Worm (Caenorhabditis elegans): ENCODE measurements around the gene Y43F4A.4.

The Y43F4A.4 gene

ce11 chrIII:13216488-13217016, 28.8 kb upstream of the Y43F4A.4 start:
- TF ChIP-seq pes-1 (GFP tag; IDR thresholded peaks at IDR 0.05) (no peak), ama-1 (optimal IDR thresholded peaks at IDR 0.05) (no peak)

DNA sequence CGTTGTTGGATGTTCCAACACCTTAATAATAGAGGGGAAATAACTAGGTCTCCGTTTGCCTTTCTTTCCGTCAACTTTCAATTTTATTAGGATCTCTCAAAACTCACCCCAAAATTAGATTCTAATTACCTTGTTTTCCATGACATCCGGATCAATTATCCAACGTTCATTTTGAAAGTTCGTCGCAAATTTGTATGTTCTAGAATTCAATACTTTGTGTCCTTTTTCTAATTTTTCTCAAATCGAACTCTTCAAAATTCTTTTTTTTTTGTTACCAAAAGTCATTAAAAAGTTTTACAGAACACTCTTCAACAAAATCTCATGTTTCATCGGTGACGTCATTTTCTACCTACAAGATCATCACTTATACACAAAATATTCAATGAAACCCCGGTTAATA, 22.6 kb upstream of the Y43F4A.4 start, which contains the start of gene Y43F4A.1:
Gene Y43F4A.1, plus strand, starts transcription at position 301 of the 400 bp plus-strand sequence.
- TF ChIP-seq B0310.2 (tag; optimal IDR thresholded peaks at IDR 0.05) (no peak), ceh-13 (GFP tag; optimal IDR thresholded peaks at IDR 0.05) (no peak), pes-1 (GFP tag; IDR thresholded peaks at IDR 0.05) (no peak), sea-1 (GFP tag; conservative IDR thresholded peaks at IDR 0.05) (no peak), ama-1 (optimal IDR thresholded peaks at IDR 0.05) (no peak), hmg-4 (GFP tag; optimal IDR thresholded peaks at IDR 0.05) (no peak), hmbx-1 (tag; optimal IDR thresholded peaks at IDR 0.05) (no peak), tbx-37 (GFP tag; conservative IDR thresholded peaks at IDR 0.05) (no peak), flt-1 (GFP tag; IDR thresholded peaks at IDR 0.05) (no peak)

DNA sequence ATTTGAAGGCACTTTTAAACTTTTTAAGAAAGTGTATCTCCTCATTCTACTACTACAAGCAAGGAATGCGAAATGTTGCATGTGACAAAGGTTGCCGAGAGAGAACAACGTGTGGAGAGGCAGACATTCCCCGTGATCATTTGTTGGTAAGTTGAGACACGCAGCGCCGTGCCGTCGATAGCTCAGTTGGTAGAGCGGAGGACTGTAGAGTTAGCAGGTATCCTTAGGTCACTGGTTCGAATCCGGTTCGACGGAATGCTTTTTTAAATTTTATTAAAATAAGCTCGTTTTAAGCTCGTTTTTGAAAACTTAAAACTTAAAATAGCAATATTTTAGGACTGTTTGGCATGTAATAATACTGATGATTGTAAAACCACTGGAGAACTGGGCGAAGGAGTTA, 21.0 kb upstream of the Y43F4A.4 start:
- TF ChIP-seq hnd-1 (tag; optimal IDR thresholded peaks at IDR 0.05) (no peak), scrt-1 (GFP tag; IDR thresholded peaks at IDR 0.05) (peak; percentile 49; the same call in 1 of the 2 replicates), ama-1 (optimal IDR thresholded peaks at IDR 0.05) (no peak), pes-1 (GFP tag; IDR thresholded peaks at IDR 0.05) (peak; percentile 71), F13C5.2 (tag; optimal IDR thresholded peaks at IDR 0.05) (no peak), tbx-11 (GFP tag; IDR thresholded peaks at IDR 0.05) (peak; percentile 29; the same call in 1 of the 2 replicates), flt-1 (GFP tag; IDR thresholded peaks at IDR 0.05) (0 out of 2 replicates have a peak, but pooled peaks have one; percentile 55), ets-7 (tag; optimal IDR thresholded peaks at IDR 0.05) (no peak), sea-1 (GFP tag; conservative IDR thresholded peaks at IDR 0.05) (0 out of 2 replicates have a peak, but pooled peaks have one; percentile 64)

DNA sequence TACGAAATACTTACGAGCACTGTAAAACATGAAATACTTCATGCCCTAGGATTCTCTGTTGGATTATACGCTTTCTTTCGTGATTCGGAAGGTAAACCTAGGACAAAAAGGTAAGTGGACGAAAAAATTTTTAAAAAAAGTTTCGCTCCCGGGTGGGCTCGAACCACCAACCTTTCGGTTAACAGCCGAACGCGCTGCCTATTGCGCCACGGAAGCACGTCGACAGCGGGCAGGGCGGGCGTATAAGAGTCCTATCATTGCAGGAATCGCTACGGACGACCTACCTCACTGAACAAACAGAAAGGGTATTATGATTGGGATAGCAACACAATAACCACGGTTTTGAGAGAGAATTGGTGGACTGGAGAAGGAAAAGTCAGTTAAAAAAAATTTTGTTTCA, 20.4 kb upstream of the Y43F4A.4 start:
- peak; percentile 62 for TF ChIP-seq tbx-37 (GFP tag; conservative IDR thresholded peaks at IDR 0.05)
- peak; percentile 80 for TF ChIP-seq flt-1 (GFP tag; IDR thresholded peaks at IDR 0.05)
- TF ChIP-seq tbx-11 (GFP tag; IDR thresholded peaks at IDR 0.05), result peak; percentile 52; the same call in 1 of the 2 replicates
- peak; percentile 5 for TF ChIP-seq B0310.2 (tag; optimal IDR thresholded peaks at IDR 0.05)
- no peak for TF ChIP-seq aly-1 (tag; optimal IDR thresholded peaks at IDR 0.05)
- TF ChIP-seq pes-1 (GFP tag; IDR thresholded peaks at IDR 0.05), result peak; percentile 85
- TF ChIP-seq ets-7 (tag; optimal IDR thresholded peaks at IDR 0.05), result no peak
- peak; percentile 58; the same call in 1 of the 2 replicates for TF ChIP-seq sea-1 (GFP tag; conservative IDR thresholded peaks at IDR 0.05)
- TF ChIP-seq ama-1 (optimal IDR thresholded peaks at IDR 0.05), result no peak
- TF ChIP-seq scrt-1 (GFP tag; IDR thresholded peaks at IDR 0.05), result peak; percentile 85
- peak; percentile 31 for TF ChIP-seq ceh-13 (GFP tag; optimal IDR thresholded peaks at IDR 0.05)
- TF ChIP-seq hnd-1 (tag; optimal IDR thresholded peaks at IDR 0.05), result peak; percentile 16
- TF ChIP-seq hmbx-1 (tag; optimal IDR thresholded peaks at IDR 0.05), result no peak
- peak; percentile 74 for TF ChIP-seq F13C5.2 (tag; optimal IDR thresholded peaks at IDR 0.05)
- TF ChIP-seq ceh-36 (tag; optimal IDR thresholded peaks at IDR 0.05), result peak; percentile 44
- peak; percentile 65 for TF ChIP-seq hmg-4 (GFP tag; optimal IDR thresholded peaks at IDR 0.05)
- TF ChIP-seq tra-4 (tag; optimal IDR thresholded peaks at IDR 0.05), result no peak

- no peak for TF ChIP-seq sea-1 (GFP tag; conservative IDR thresholded peaks at IDR 0.05)
- TF ChIP-seq F13C5.2 (tag; optimal IDR thresholded peaks at IDR 0.05), result no peak
- TF ChIP-seq ceh-36 (tag; optimal IDR thresholded peaks at IDR 0.05), result no peak
- TF ChIP-seq pes-1 (GFP tag; IDR thresholded peaks at IDR 0.05), result no peak
- no peak for TF ChIP-seq ama-1 (optimal IDR thresholded peaks at IDR 0.05)
- no peak for TF ChIP-seq tbx-37 (GFP tag; conservative IDR thresholded peaks at IDR 0.05)
- TF ChIP-seq ets-7 (tag; optimal IDR thresholded peaks at IDR 0.05), result no peak
- TF ChIP-seq tbx-11 (GFP tag; IDR thresholded peaks at IDR 0.05), result no peak
Observed at ce11 chrIII:13246265-13246664, 884 bp downstream of the Y43F4A.4 start, which contains the start of gene anoh-1. Gene anoh-1 (plus strand): TSS chrIII:13246565.

ce11 chrIII:13254178-13254725, 8.9 kb downstream of the Y43F4A.4 start, which contains the start of gene F56A8.9:
Gene F56A8.9 (plus strand): TSS chrIII:13254675.
- TF ChIP-seq sea-1 (GFP tag; conservative IDR thresholded peaks at IDR 0.05) (no peak), hmbx-1 (tag; optimal IDR thresholded peaks at IDR 0.05) (no peak), hnd-1 (tag; optimal IDR thresholded peaks at IDR 0.05) (no peak), ceh-13 (GFP tag; optimal IDR thresholded peaks at IDR 0.05) (no peak), ets-7 (tag; optimal IDR thresholded peaks at IDR 0.05) (no peak), tra-4 (tag; optimal IDR thresholded peaks at IDR 0.05) (no peak), tbx-11 (GFP tag; IDR thresholded peaks at IDR 0.05) (no peak), aly-1 (tag; optimal IDR thresholded peaks at IDR 0.05) (no peak), tbx-37 (GFP tag; conservative IDR thresholded peaks at IDR 0.05) (no peak), ama-1 (optimal IDR thresholded peaks at IDR 0.05) (no peak), hmg-4 (GFP tag; optimal IDR thresholded peaks at IDR 0.05) (no peak), flt-1 (GFP tag; IDR thresholded peaks at IDR 0.05) (no peak)

DNA sequence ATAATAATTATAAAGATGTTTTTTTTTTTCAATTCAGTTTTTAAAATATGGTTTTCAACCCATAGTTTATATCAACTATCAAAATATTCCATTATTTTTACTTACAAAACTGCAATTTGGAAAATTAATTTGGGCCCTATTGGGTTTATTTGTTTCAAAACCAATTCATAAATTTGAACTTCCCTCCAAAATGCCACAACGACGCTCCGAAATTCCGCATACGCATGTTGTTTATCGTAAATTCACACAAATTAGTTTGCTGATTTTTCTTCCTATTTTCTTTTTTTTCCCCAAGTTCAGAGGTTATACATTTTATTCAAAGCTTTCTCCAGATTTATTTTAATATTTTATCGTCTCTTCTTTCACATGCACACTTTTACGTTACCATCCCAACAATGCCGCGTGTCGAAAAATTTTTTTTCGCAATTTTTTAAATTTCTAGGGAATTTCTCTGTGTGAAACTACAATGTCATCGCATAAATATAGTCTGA, 11.1 kb downstream of the Y43F4A.4 start, which contains the start of gene F56A8.3:
Gene F56A8.3, plus strand, starts transcription at position 441 of the 491 bp plus-strand sequence.
- TF ChIP-seq F13C5.2 (tag; optimal IDR thresholded peaks at IDR 0.05), result peak; percentile 39
- no peak for TF ChIP-seq B0310.2 (tag; optimal IDR thresholded peaks at IDR 0.05)
- TF ChIP-seq pes-1 (GFP tag; IDR thresholded peaks at IDR 0.05), result no peak
- TF ChIP-seq sea-1 (GFP tag; conservative IDR thresholded peaks at IDR 0.05), result no peak
- no peak for TF ChIP-seq ama-1 (optimal IDR thresholded peaks at IDR 0.05)

ce11 chrIII:13258163-13258562, 12.8 kb downstream of the Y43F4A.4 start:
- TF ChIP-seq sea-1 (GFP tag; conservative IDR thresholded peaks at IDR 0.05) (no peak), ceh-13 (GFP tag; optimal IDR thresholded peaks at IDR 0.05) (no peak), hmbx-1 (tag; optimal IDR thresholded peaks at IDR 0.05) (no peak), tbx-37 (GFP tag; conservative IDR thresholded peaks at IDR 0.05) (no peak), hmg-4 (GFP tag; optimal IDR thresholded peaks at IDR 0.05) (peak; percentile 30), tbx-11 (GFP tag; IDR thresholded peaks at IDR 0.05) (no peak)
